Worm (Caenorhabditis elegans): ENCODE results near the gene Y62H9A.13.

Gene Y62H9A.13

ce11 chrX:11907263-11907662 is 9.5 kb upstream of the Y62H9A.13 start, which contains the start of gene Y62H9A.11:
Gene Y62H9A.11 (minus strand): TSS chrX:11907363.
- TF ChIP-seq madf-2 (tag; optimal IDR thresholded peaks at IDR 0.05) (no peak), rnt-1 (tag; optimal IDR thresholded peaks at IDR 0.05) (no peak), nhr-232 (tag; optimal IDR thresholded peaks at IDR 0.05) (no peak), lim-6 (tag; optimal IDR thresholded peaks at IDR 0.05) (no peak), ceh-6 (GFP tag; optimal IDR thresholded peaks at IDR 0.05) (no peak), pax-1 (tag; optimal IDR thresholded peaks at IDR 0.05) (no peak), dmd-4 (tag; optimal IDR thresholded peaks at IDR 0.05; ENCODE audit: borderline replicate concordance) (no peak), hlh-8 (tag; optimal IDR thresholded peaks at IDR 0.05) (no peak), odd-2 (tag; optimal IDR thresholded peaks at IDR 0.05) (no peak), syd-9 (tag; optimal IDR thresholded peaks at IDR 0.05) (no peak), ceh-45 (GFP tag; IDR thresholded peaks at IDR 0.05) (no peak), ceh-30 (tag; optimal IDR thresholded peaks at IDR 0.05) (no peak), hlh-6 (tag; optimal IDR thresholded peaks at IDR 0.05) (no peak), ceh-14 (tag; optimal IDR thresholded peaks at IDR 0.05) (no peak), ceh-48 (tag; optimal IDR thresholded peaks at IDR 0.05) (no peak), lin-11 (tag; optimal IDR thresholded peaks at IDR 0.05) (no peak), unc-42 (tag; optimal IDR thresholded peaks at IDR 0.05) (no peak), pag-3 (tag; optimal IDR thresholded peaks at IDR 0.05; ENCODE audit: borderline replicate concordance) (no peak), C08G9.2 (tag; optimal IDR thresholded peaks at IDR 0.05) (no peak)

DNA sequence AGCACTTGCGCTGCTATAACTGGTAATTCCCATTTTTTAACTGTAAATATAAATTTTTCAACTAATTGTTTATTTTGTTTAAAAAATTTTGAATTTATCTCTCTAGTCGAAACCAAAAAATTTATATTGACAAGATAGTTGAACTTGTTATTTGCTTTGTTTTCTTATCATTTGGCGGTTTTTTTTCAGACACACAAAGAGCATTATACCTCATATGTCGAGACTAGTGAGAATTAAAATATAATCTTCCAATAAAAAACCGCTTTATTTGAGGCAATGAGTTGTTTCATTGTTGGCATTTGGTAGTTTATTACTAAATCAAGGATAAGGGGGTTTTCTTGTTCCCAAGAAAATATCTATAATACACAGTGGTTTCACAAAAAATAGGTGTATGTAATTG is 8.6 kb upstream of the Y62H9A.13 start:
- no peak for TF ChIP-seq ama-1 (optimal IDR thresholded peaks at IDR 0.05)
- TF ChIP-seq fkh-6 (tag; optimal IDR thresholded peaks at IDR 0.05): no peak
- TF ChIP-seq hlh-13 (GFP tag; optimal IDR thresholded peaks at IDR 0.05): no peak
- no peak for TF ChIP-seq rnt-1 (tag; optimal IDR thresholded peaks at IDR 0.05)
- no peak for TF ChIP-seq T23F11.4 (GFP tag; optimal IDR thresholded peaks at IDR 0.05)
- TF ChIP-seq sdc-2 (tag; optimal IDR thresholded peaks at IDR 0.05): no peak
- TF ChIP-seq zip-5 (tag; optimal IDR thresholded peaks at IDR 0.05): no peak
- TF ChIP-seq npax-4 (tag; optimal IDR thresholded peaks at IDR 0.05): no peak
- TF ChIP-seq pha-4 (tag; optimal IDR thresholded peaks at IDR 0.05): no peak
- TF ChIP-seq sox-4 (tag; optimal IDR thresholded peaks at IDR 0.05): no peak
- no peak for TF ChIP-seq dmd-4 (tag; optimal IDR thresholded peaks at IDR 0.05; ENCODE audit: borderline replicate concordance)

- TF ChIP-seq hlh-6 (tag; optimal IDR thresholded peaks at IDR 0.05): no peak
- TF ChIP-seq elt-2 (tag; optimal IDR thresholded peaks at IDR 0.05): peak; percentile 24
- TF ChIP-seq Y22D7AL.16 (tag; optimal IDR thresholded peaks at IDR 0.05): no peak
- no peak for TF ChIP-seq unc-55 (GFP tag; optimal IDR thresholded peaks at IDR 0.05)
- TF ChIP-seq T23F11.4 (GFP tag; optimal IDR thresholded peaks at IDR 0.05): no peak
- TF ChIP-seq che-1 (tag; optimal IDR thresholded peaks at IDR 0.05): no peak
These were observed 7.6 kb upstream of the Y62H9A.13 start for ce11 chrX:11909168-11909567.

DNA sequence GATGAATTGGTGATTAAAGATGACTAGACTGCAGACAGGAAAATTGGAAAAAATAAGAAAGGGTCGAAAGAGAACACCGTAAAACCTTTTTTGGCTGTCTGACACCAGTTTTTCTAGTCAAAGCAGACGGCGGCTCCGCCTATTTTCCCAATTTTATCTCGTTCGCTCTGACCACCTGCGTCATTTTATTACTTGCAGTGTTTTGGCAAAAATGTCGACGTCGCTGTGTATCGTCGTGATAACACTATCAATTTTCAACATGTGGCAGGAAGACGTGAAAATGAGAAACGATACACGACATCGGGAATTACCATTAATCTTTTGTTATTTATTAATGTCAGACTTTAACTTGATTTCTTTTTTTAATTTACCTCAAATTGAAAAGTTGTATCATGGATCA is 6.8 kb upstream of the Y62H9A.13 start, which contains the start of gene Y62H9A.15:
TSS of gene Y62H9A.15 (minus strand) at position 100 of the 400 bp plus-strand sequence.
- TF ChIP-seq elt-2 (tag; optimal IDR thresholded peaks at IDR 0.05): peak; percentile 60
- no peak for TF ChIP-seq ceh-9 (tag; optimal IDR thresholded peaks at IDR 0.05)
- TF ChIP-seq unc-55 (GFP tag; optimal IDR thresholded peaks at IDR 0.05): no peak
- TF ChIP-seq tbx-7 (tag; optimal IDR thresholded peaks at IDR 0.05): no peak

DNA sequence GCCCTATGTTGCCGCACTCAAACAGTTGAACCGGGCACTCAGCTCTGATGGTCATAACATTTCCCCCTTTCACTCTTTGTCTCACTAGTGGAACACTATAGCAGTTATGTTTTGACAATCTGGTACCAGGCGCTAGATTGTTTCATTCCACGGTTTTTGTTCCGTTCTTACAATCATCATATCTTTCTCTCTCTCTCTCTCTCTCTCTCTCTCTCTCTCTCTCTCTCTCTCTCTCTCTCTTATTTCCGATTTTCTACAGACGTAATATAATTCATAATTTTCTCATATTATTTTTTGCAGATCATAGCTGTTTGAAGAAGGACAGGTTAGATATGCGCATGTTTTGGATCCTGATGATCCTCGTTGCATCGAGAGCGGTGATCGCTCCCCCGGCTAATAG is 3.0 kb upstream of the Y62H9A.13 start, which contains the start of gene Y62H9A.12:
TSS of gene Y62H9A.12 (plus strand) at position 301 of the 400 bp plus-strand sequence.
- TF ChIP-seq T23F11.4 (GFP tag; optimal IDR thresholded peaks at IDR 0.05) (no peak), tbx-7 (tag; optimal IDR thresholded peaks at IDR 0.05) (no peak), elt-2 (tag; optimal IDR thresholded peaks at IDR 0.05) (no peak), K09A11.1 (tag; optimal IDR thresholded peaks at IDR 0.05; ENCODE audit: insufficient read depth) (no peak), tbx-2 (tag; optimal IDR thresholded peaks at IDR 0.05) (no peak), unc-86 (tag; optimal IDR thresholded peaks at IDR 0.05) (no peak), elt-4 (tag; optimal IDR thresholded peaks at IDR 0.05) (no peak), pax-1 (tag; optimal IDR thresholded peaks at IDR 0.05) (no peak), fkh-6 (tag; optimal IDR thresholded peaks at IDR 0.05) (no peak)

Data from whole organism, late embryonic.